Fruit fly (Drosophila melanogaster): Measurements from ENCODE around the gene CG4271.

DNA sequence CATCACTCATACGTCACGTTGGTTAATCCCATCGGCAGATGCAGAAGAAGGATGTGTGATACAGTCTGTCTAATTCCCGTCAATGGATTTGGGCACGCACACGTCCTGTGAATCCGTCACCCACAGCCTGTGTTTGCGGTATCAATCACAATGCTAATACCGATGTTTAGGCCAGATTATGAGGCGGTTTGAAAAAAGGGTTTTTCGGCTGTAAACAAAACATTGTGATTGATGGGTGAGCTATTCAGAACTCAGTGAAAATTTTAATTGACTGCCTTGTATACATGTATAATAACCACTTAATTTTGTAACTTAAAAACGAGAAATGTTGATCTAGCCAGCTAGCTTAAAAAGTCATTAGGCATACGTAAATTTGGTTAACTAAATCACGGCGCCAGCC lies 21.8 kb upstream of the CG4271 start, which contains the start of gene CG4270:
- no peak for TF ChIP-seq insv (optimal IDR thresholded peaks at IDR 0.05)
- no peak for TF ChIP-seq Myc (optimal IDR thresholded peaks at IDR 0.05)
- TF ChIP-seq h (optimal IDR thresholded peaks at IDR 0.05) = no peak
- TF ChIP-seq ttk (optimal IDR thresholded peaks at IDR 0.05) = no peak
